Worm (Caenorhabditis elegans): ENCODE results near the gene C46H3.1.

C46H3.1 gene

DNA sequence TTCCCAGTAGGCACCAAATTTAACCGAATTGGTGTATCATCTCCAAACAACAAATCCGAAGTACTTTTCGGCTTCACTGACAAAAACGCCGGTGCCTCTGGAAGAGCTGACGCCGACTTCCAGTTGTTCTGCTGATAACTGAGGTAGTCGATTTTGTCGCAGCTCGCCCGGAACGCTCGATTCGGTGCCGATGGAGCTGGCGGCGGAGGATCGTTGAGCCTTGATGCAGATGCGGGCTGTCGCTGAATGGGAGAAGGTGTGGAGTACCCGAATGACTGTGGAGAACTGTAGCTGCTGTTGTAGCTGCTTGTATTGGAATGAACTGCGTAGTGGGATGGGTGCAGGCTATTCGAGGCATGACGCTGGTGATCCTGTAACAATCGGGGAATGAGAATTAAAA is 3.9 kb downstream of the C46H3.1 start:
- TF ChIP-seq efl-3 (GFP tag; optimal IDR thresholded peaks at IDR 0.05) = no peak
- no peak for TF ChIP-seq dpl-1 (GFP tag; optimal IDR thresholded peaks at IDR 0.05)
- TF ChIP-seq fos-1 (tag; optimal IDR thresholded peaks at IDR 0.05) = no peak
- TF ChIP-seq xbp-1 (tag; optimal IDR thresholded peaks at IDR 0.05) = no peak
- no peak for TF ChIP-seq zip-4 (GFP tag; optimal IDR thresholded peaks at IDR 0.05)
- TF ChIP-seq tlp-1 (tag; optimal IDR thresholded peaks at IDR 0.05) = no peak
- TF ChIP-seq egl-13 (tag; optimal IDR thresholded peaks at IDR 0.05) = no peak

DNA sequence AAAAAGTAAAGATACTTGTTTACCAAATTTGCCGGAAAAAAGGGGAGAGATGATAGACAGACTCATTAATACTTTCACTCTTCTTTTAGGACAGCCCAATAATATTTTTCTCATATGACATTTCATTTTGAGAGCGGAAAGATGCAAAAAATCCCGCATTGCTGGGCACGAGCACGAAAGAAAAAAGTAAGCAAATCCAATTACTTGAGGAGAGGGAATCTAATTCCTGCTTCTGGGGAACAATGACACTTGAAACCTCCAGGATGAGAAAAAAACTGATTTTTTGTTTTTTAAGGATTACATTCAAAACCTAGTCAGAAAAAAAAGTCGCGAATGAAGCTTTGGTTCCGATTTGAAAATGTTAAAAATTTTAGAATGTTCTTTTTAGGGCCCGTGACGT is 7.6 kb downstream of the C46H3.1 start:
- TF ChIP-seq lin-14 (GFP tag; optimal IDR thresholded peaks at IDR 0.05) = peak; percentile 44
- peak; percentile 83 for TF ChIP-seq fkh-10 (GFP tag; optimal IDR thresholded peaks at IDR 0.05)
- no peak for TF ChIP-seq egl-27 (tag; optimal IDR thresholded peaks at IDR 0.05)
- no peak for TF ChIP-seq ztf-11 (tag; optimal IDR thresholded peaks at IDR 0.05)
- no peak for TF ChIP-seq fkh-8 (tag; optimal IDR thresholded peaks at IDR 0.05)

DNA sequence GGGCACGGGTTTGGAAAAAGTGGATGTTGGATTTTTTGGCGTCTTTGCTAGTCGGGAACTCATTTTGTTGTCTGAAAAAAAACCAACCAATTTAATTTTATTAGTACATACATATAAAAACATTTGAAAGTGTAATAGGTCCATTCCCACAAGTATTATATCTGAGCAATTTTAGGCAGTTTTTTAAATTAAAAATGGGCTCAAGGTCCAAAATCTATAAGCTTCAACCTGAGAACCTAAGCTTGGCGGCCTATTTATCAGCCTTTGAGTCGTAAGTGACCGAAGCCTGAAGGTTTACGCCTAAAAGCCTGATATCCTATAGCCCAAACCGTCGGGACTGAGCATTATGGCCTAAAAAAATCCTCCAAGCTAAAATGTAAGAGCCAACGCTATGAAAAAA is 9.3 kb downstream of the C46H3.1 start:
- no peak for TF ChIP-seq snpc-4 (tag; optimal IDR thresholded peaks at IDR 0.05)
- no peak for TF ChIP-seq aha-1 (tag; optimal IDR thresholded peaks at IDR 0.05)
- TF ChIP-seq ceh-82 (tag; optimal IDR thresholded peaks at IDR 0.05) = no peak
- no peak for TF ChIP-seq ceh-90 (tag; optimal IDR thresholded peaks at IDR 0.05)
- TF ChIP-seq nhr-12 (tag; optimal IDR thresholded peaks at IDR 0.05) = no peak
- no peak for TF ChIP-seq lin-35 (GFP tag; optimal IDR thresholded peaks at IDR 0.05)
- no peak for TF ChIP-seq isw-1 (GFP tag; IDR thresholded peaks at IDR 0.05)
- TF ChIP-seq ceh-63 (GFP tag; optimal IDR thresholded peaks at IDR 0.05) = no peak
- no peak for TF ChIP-seq nhr-11 (tag; optimal IDR thresholded peaks at IDR 0.05)
- no peak for TF ChIP-seq grh-1 (GFP tag; IDR thresholded peaks at IDR 0.05)
- TF ChIP-seq sup-37 (GFP tag; optimal IDR thresholded peaks at IDR 0.05) = no peak
- no peak for TF ChIP-seq nhr-90 (tag; optimal IDR thresholded peaks at IDR 0.05; ENCODE audit: poor library complexity)

DNA sequence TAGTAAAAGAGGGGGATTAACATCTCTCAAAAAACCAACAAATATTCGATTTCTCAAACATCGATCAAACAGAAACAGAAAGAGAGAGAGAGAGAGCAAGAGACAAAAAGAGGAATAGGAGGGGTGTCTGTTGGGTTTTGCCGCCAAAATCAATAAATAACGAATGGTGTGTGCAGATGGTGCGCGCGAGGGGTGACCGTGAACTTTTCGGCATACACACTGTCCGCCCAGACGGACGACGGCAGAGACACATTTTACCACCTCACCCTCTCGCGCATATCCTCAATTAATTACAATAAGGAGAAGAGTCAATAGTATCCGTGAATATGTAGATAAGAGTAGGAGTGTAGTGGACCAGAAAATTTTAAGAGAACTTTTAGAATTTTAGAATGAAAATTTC is 13.2 kb downstream of the C46H3.1 start:
- TF ChIP-seq unc-130 (tag; optimal IDR thresholded peaks at IDR 0.05) = no peak
- peak; percentile 51 for TF ChIP-seq nhr-85 (tag)
- peak; percentile 8 for TF ChIP-seq lin-14 (GFP tag; optimal IDR thresholded peaks at IDR 0.05)

DNA sequence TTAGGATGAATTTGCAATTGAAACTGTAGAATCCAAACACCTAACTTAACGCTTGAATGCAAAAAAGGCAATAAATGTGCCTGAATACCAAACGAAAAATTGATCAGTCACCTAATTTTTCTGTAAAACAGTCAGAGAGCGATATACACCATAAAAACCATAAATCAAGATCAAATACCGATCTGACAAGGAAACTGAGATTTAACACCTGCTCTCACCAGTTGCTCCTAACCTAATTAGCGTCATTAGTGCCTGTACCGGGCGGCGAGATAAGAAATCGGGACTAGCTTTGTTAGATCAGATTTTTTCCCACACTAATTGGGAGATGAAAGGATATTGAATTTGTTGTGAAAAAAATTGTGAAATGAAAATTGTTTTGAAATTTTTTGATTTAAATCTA is 13.9 kb downstream of the C46H3.1 start:
- no peak for TF ChIP-seq unc-98 (GFP tag; IDR thresholded peaks at IDR 0.05)
- no peak for TF ChIP-seq grh-1 (GFP tag; IDR thresholded peaks at IDR 0.05)
- TF ChIP-seq vab-15 (tag; optimal IDR thresholded peaks at IDR 0.05) = no peak
- no peak for TF ChIP-seq ztf-4 (tag; optimal IDR thresholded peaks at IDR 0.05)
- TF ChIP-seq egl-13 (tag; optimal IDR thresholded peaks at IDR 0.05) = no peak
- TF ChIP-seq ceh-90 (tag; optimal IDR thresholded peaks at IDR 0.05) = no peak
- no peak for TF ChIP-seq dpl-1 (GFP tag; optimal IDR thresholded peaks at IDR 0.05)
- TF ChIP-seq zag-1 (tag; optimal IDR thresholded peaks at IDR 0.05) = no peak
- TF ChIP-seq ceh-88 (GFP tag; IDR thresholded peaks at IDR 0.05) = no peak
- no peak for TF ChIP-seq egl-27 (tag; optimal IDR thresholded peaks at IDR 0.05)
- TF ChIP-seq unc-62 (GFP tag; optimal IDR thresholded peaks at IDR 0.05) = no peak
- TF ChIP-seq unc-30 (tag; optimal IDR thresholded peaks at IDR 0.05) = no peak

DNA sequence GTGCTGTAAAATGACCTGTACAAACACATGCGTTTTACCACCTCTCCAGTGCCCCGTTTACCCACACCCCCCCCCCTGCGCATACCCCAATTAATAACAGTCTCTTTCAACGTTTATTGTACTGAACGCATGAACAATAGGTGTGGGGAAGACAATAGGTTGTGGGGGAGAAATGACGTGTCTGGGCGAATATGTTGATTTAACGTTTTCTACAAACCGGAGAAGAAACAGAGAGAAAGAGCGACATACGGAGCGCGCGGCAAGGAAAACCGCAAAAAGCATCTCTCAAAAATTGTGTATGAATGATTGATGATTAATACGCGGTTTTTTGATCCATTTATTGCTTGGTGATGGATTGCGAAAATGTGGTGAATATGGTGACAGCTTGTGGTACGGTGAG is 14.6 kb downstream of the C46H3.1 start:
- TF ChIP-seq nhr-85 (tag) (no peak), xbp-1 (tag; optimal IDR thresholded peaks at IDR 0.05) (no peak), blmp-1 (tag; optimal IDR thresholded peaks at IDR 0.05) (peak; percentile 6), ztf-4 (tag; optimal IDR thresholded peaks at IDR 0.05) (no peak), Y116A8C.19 (tag; optimal IDR thresholded peaks at IDR 0.05; ENCODE audit: borderline replicate concordance) (no peak), mdl-1 (tag; optimal IDR thresholded peaks at IDR 0.05) (no peak), efl-1 (optimal IDR thresholded peaks at IDR 0.05) (no peak), efl-1 (GFP tag; optimal IDR thresholded peaks at IDR 0.05 in 1 of 2) (peak in 1 of 2 experiments; percentile 21), pax-3 (tag; optimal IDR thresholded peaks at IDR 0.05) (no peak), dsc-1 (tag; optimal IDR thresholded peaks at IDR 0.05) (no peak), rnt-1 (tag; optimal IDR thresholded peaks at IDR 0.05) (no peak), fos-1 (tag; optimal IDR thresholded peaks at IDR 0.05) (no peak), vab-15 (tag; optimal IDR thresholded peaks at IDR 0.05) (no peak), aha-1 (tag; optimal IDR thresholded peaks at IDR 0.05) (no peak), aly-2 (tag; optimal IDR thresholded peaks at IDR 0.05) (no peak), sptf-1 (tag; optimal IDR thresholded peaks at IDR 0.05) (no peak), lsy-2 (tag; optimal IDR thresholded peaks at IDR 0.05) (no peak)

Measured in whole organism, L1 larva.